Fruit fly (Drosophila melanogaster): ENCODE results near the gene CG6885.
A peak's percentile ranks its signal among the peaks of the same experiment; 100 is the strongest.

The CG6885 gene

DNA sequence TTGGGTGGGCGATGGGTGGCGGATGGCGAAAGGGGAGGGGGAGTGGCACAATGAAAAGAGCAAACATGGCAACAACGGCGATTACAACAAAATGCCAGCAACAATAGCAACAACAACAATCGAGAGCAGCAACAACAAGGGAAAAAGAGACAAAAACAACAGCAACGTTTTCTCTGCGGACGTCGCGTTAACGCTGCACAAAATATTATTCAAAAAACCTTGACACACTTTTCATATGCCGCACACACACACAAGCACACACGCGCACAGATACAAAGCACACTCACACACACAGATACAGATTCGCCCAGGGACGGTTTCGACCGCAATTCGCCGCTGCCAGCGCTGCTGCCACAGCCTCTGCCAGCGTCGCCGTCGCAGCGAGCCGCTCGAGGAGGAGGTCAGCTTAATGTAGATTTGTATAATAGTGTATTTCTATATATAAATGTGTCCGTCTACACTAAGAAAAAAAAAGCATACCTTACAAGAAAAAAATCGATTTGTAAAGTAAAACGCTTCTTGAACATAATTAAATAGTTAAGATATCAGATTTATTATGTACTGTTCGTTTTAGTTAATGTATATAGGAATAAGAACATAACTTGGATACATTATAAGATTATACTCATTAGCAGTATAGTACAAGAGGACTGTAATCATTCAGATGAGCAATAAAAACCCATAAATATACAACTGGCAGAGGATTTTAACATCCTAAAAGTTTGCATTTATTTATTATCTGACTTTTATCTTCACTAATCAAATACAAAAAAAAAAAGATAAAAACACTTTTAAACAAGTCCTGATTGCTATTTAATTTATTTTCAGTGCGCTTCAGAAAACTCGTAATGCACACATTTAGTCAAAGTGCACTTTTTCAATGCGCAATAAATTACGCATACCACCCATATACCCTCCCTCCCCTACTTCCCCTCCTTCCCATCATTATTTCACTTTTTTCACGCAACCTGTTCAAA, 37.7 kb downstream of the CG6885 start (continued):
- TF ChIP-seq inv (GFP tag; IDR thresholded peaks at IDR 0.05; ENCODE audit: partially characterized antibody) (no peak), pnt (GFP tag; optimal IDR thresholded peaks at IDR 0.05) (peak; percentile 6), Fer1 (GFP tag; optimal IDR thresholded peaks at IDR 0.05) (peak; percentile 42), CG16779 (GFP tag; IDR thresholded peaks at IDR 0.05) (no peak), Kr (GFP tag; optimal IDR thresholded peaks at IDR 0.05) (no peak), tio (GFP tag; optimal IDR thresholded peaks at IDR 0.05) (peak; percentile 60), disco-r (GFP tag; optimal IDR thresholded peaks at IDR 0.05) (no peak), CG8281 (tag; optimal IDR thresholded peaks at IDR 0.05) (peak; percentile 55), Trl (optimal IDR thresholded peaks at IDR 0.05) (peak in 1 of 2 experiments; percentile 31), Trl (GFP tag; optimal IDR thresholded peaks at IDR 0.05) (no peak), bcd (GFP tag; optimal IDR thresholded peaks at IDR 0.05) (peak; percentile 40), danr (GFP tag; IDR thresholded peaks at IDR 0.05) (peak; percentile 9; the same call in 1 of the 2 replicates), PHDP (tag; optimal IDR thresholded peaks at IDR 0.05) (peak; percentile 56), abd-A (tag; optimal IDR thresholded peaks at IDR 0.05) (peak; percentile 73), chif (GFP tag; optimal IDR thresholded peaks at IDR 0.05) (peak in 1 of 2 experiments; percentile 20), CoRest (tag; optimal IDR thresholded peaks at IDR 0.05) (peak; percentile 82), CG5180 (GFP tag; optimal IDR thresholded peaks at IDR 0.05) (peak; percentile 60), schlank (tag; optimal IDR thresholded peaks at IDR 0.05) (no peak), cato (GFP tag; optimal IDR thresholded peaks at IDR 0.05; ENCODE audit: borderline replicate concordance) (peak; percentile 27), dpn (GFP tag; optimal IDR thresholded peaks at IDR 0.05) (peak; percentile 37 to 44), D19B (GFP tag; optimal IDR thresholded peaks at IDR 0.05) (no peak), Dek (tag; optimal IDR thresholded peaks at IDR 0.05) (peak; percentile 40), CG12219 (GFP tag; optimal IDR thresholded peaks at IDR 0.05) (peak; percentile 42), gsb-n (tag; optimal IDR thresholded peaks at IDR 0.05) (no peak), eve (GFP tag; optimal IDR thresholded peaks at IDR 0.05) (peak in 1 of 2 experiments; percentile 12), Atf3 (GFP tag; optimal IDR thresholded peaks at IDR 0.05) (peak; percentile 17), pzg (GFP tag; optimal IDR thresholded peaks at IDR 0.05) (no peak), MTF-1 (GFP tag; optimal IDR thresholded peaks at IDR 0.05; ENCODE audit: borderline replicate concordance) (no peak), Ets97D (GFP tag; optimal IDR thresholded peaks at IDR 0.05) (no peak), HHEX (GFP tag; optimal IDR thresholded peaks at IDR 0.05) (peak; percentile 27), kah (GFP tag; optimal IDR thresholded peaks at IDR 0.05) (no peak), CG3726 (GFP tag; IDR thresholded peaks at IDR 0.05) (peak; percentile 70; the same call in 1 of the 3 replicates), CG18262 (tag; optimal IDR thresholded peaks at IDR 0.05) (peak; percentile 27), sqz (GFP tag; optimal IDR thresholded peaks at IDR 0.05) (no peak), CG30403 (GFP tag; optimal IDR thresholded peaks at IDR 0.05) (peak; percentile 73), sug (tag; optimal IDR thresholded peaks at IDR 0.05) (peak; percentile 18), Dref (GFP tag; IDR thresholded peaks at IDR 0.05) (no peak), CG10209 (GFP tag; optimal IDR thresholded peaks at IDR 0.05) (peak; percentile 70), sens (GFP tag) (peak; percentile 86), nom (GFP tag; optimal IDR thresholded peaks at IDR 0.05) (peak; percentile 14), CG14860 (GFP tag; IDR thresholded peaks at IDR 0.05; ENCODE audit: partially characterized antibody) (no peak), CG7372 (GFP tag; IDR thresholded peaks at IDR 0.05) (no peak), dimm (GFP tag; IDR thresholded peaks at IDR 0.05) (peak; percentile 47), CG17829 (tag; optimal IDR thresholded peaks at IDR 0.05) (peak; percentile 6), Nf-YB (GFP tag; optimal IDR thresholded peaks at IDR 0.05) (peak; percentile 4), slbo (GFP tag; IDR thresholded peaks at IDR 0.05) (peak; percentile 15; the same call in 1 of the 2 replicates), CG17328 (GFP tag; IDR thresholded peaks at IDR 0.05) (peak; percentile 33; the same call in 1 of the 2 replicates), stc (GFP tag; IDR thresholded peaks at IDR 0.05) (peak; percentile 63)

All from whole organism, embryonic.